Fruit fly (Drosophila melanogaster) whole organism, embryonic: Measurements from ENCODE around the gene CG44261.

Experiments
- CG10543 ChIP-seq: fragments of 200-800 bp; sonication (Bioruptor generic); optimal IDR thresholded peaks from 3 replicates; lab custom pipeline; 2017; ENCODE audit warnings: missing biosample characterization, mild to moderate bottlenecking, missing genetic modification characterization, moderate library complexity
- CG12769 ChIP-seq: fragments of 200-800 bp; sonication (Bioruptor generic); optimal IDR thresholded peaks from 2 replicates; lab custom pipeline; 2019; ENCODE audit warnings: missing biosample characterization, mild to moderate bottlenecking, missing genetic modification characterization, moderate library complexity
- CG14050 ChIP-seq: fragments of 200-800 bp; sonication (Bioruptor generic); IDR thresholded peaks from 3 replicates; pipeline ENCODE4 v1.3.6; 2022; ENCODE audit warnings: missing biosample characterization, missing genetic modification characterization
- CG14667 ChIP-seq: fragments of 200-800 bp; sonication (Bioruptor generic); IDR thresholded peaks from 2 replicates; pipeline ENCODE4 v1.3.6; 2022; ENCODE audit warnings: missing biosample characterization, missing genetic modification characterization
- CG1647 ChIP-seq: fragments of 200-800 bp; sonication (Bioruptor generic); optimal IDR thresholded peaks from 3 replicates; lab custom pipeline; 2016; ENCODE audit warnings: missing biosample characterization, missing genetic modification characterization
- CG18011 ChIP-seq: fragments of 200-800 bp; sonication (Bioruptor generic); optimal IDR thresholded peaks from 2 replicates; lab custom pipeline; 2017; ENCODE audit warnings: missing biosample characterization, missing genetic modification characterization, mild to moderate bottlenecking, moderate library complexity, missing genotype
- CG3407 ChIP-seq: fragments of 200-800 bp; sonication (Bioruptor generic); optimal IDR thresholded peaks from 2 replicates; lab custom pipeline; 2018; ENCODE audit warnings: missing biosample characterization, mild to moderate bottlenecking, missing genetic modification characterization
- CG34376 ChIP-seq: fragments of 200-800 bp; sonication (Bioruptor generic); optimal IDR thresholded peaks from 2 replicates; lab custom pipeline; 2018; ENCODE audit warnings: missing biosample characterization, mild to moderate bottlenecking, missing genetic modification characterization
- CG4360 ChIP-seq: fragments of 200-800 bp; sonication (Bioruptor generic); IDR thresholded peaks from 2 replicates; pipeline ENCODE4 v1.3.6; 2022; ENCODE audit warnings: missing biosample characterization, missing genetic modification characterization
- CG5953 ChIP-seq: fragments of 200-800 bp; sonication (Bioruptor generic); IDR thresholded peaks from 2 replicates; pipeline ENCODE4 v1.3.6; 2022; ENCODE audit warnings: missing biosample characterization, missing genetic modification characterization
- CG6254 ChIP-seq: fragments of 200-800 bp; sonication (Bioruptor generic); optimal IDR thresholded peaks from 3 replicates; lab custom pipeline; 2017; ENCODE audit warnings: mild to moderate bottlenecking, missing biosample characterization, missing genetic modification reagents, missing genetic modification characterization
- CG6272 ChIP-seq: fragments of 200-800 bp; sonication (Bioruptor generic); IDR thresholded peaks from 2 replicates; pipeline ENCODE4 v1.3.6; 2022; ENCODE audit warnings: missing biosample characterization, missing genetic modification characterization
- CG6689 ChIP-seq: fragments of 200-800 bp; sonication (Bioruptor generic); IDR thresholded peaks from 2 replicates; pipeline ENCODE4 v1.3.6; 2022; ENCODE audit warnings: missing biosample characterization, missing genetic modification characterization
- CG6813 ChIP-seq: fragments of 200-800 bp; sonication (Bioruptor generic); optimal IDR thresholded peaks from 2 replicates; lab custom pipeline; 2017; ENCODE audit warnings: missing biosample characterization, missing genetic modification characterization, mild to moderate bottlenecking, moderate library complexity, missing genetic modification reagents
- CG9609 ChIP-seq: fragments of 200-800 bp; sonication (Bioruptor generic); optimal IDR thresholded peaks from 3 replicates; lab custom pipeline; 2016; ENCODE audit warnings: missing biosample characterization, missing genetic modification characterization
- CTCF ChIP-seq: fragments of 200-800 bp; sonication (Bioruptor generic); optimal IDR thresholded peaks from 2 replicates; lab custom pipeline; 2017; ENCODE audit warnings: missing biosample characterization, mild to moderate bottlenecking, missing genetic modification characterization, moderate library complexity
- Deaf1 ChIP-seq: fragments of 200-800 bp; optimal IDR thresholded peaks from 3 replicates; lab custom pipeline; 2019; ENCODE audit warnings: missing biosample characterization, mild to moderate bottlenecking, missing genetic modification characterization, moderate library complexity
- Hey ChIP-seq: fragments of 200-800 bp; sonication (Bioruptor generic); optimal IDR thresholded peaks from 3 replicates; lab custom pipeline; 2018; ENCODE audit warnings: missing biosample characterization, mild to moderate bottlenecking, missing genetic modification characterization
- HmgZ ChIP-seq: fragments of 200-800 bp; sonication (Bioruptor generic); optimal IDR thresholded peaks from 2 replicates; lab custom pipeline; 2018; ENCODE audit warnings: missing biosample characterization, mild to moderate bottlenecking, missing genetic modification characterization
- Hmr ChIP-seq: fragments of 200-800 bp; sonication (Bioruptor generic); optimal IDR thresholded peaks from 3 replicates; lab custom pipeline; 2017; ENCODE audit warnings: mild to moderate bottlenecking, missing biosample characterization, missing genetic modification reagents, missing genetic modification characterization
- Hr78 ChIP-seq, 2 experiments: fragments of 200-800 bp in 1 of 2; fragments of >200 bp in 1 of 2; sonication (Bioruptor generic) in 1 of 2; optimal IDR thresholded peaks; 2 replicates each; lab custom pipeline; 2017 to 2019; ENCODE audit warnings: missing biosample characterization in 2 of 2, missing genetic modification characterization in 2 of 2, mild to moderate bottlenecking in 1 of 2, moderate library complexity in 1 of 2
- Kr ChIP-seq: fragments of 200-800 bp; sonication (Bioruptor generic); optimal IDR thresholded peaks from 2 replicates; lab custom pipeline; 2017; ENCODE audit warnings: missing biosample characterization, mild to moderate bottlenecking, missing genetic modification characterization
- Lpt ChIP-seq: fragments of >200 bp; optimal IDR thresholded peaks from 2 replicates; lab custom pipeline; 2018; ENCODE audit warnings: missing biosample characterization, missing genetic modification characterization
- MBD-R2 ChIP-seq: fragments of 200-800 bp; sonication (Bioruptor generic); IDR thresholded peaks from 2 replicates; pipeline ENCODE4 v1.3.6; 2022; ENCODE audit warnings: missing biosample characterization, missing genetic modification characterization
- Med ChIP-seq: fragments of 200-800 bp; sonication (Bioruptor generic); peaks from one replicate; lab custom pipeline; 2016; ENCODE audit warnings: missing biosample characterization, missing genetic modification characterization, mild to moderate bottlenecking, inconsistent platforms, moderate library complexity
- Pdp1 ChIP-seq, 2 experiments: fragments of 200-800 bp; sonication (Bioruptor generic); optimal IDR thresholded peaks; 3 replicates each; lab custom pipeline; 2016; ENCODE audit warnings: missing biosample characterization in 2 of 2, missing genetic modification characterization in 2 of 2, mild to moderate bottlenecking in 1 of 2, moderate library complexity in 1 of 2
- Ptx1 ChIP-seq: fragments of 200-800 bp; sonication (Bioruptor generic); IDR thresholded peaks from 2 replicates; pipeline ENCODE4 v1.3.6; 2022; ENCODE audit warnings: missing biosample characterization, missing genetic modification characterization
- Sry-β ChIP-seq: fragments of 200-800 bp; sonication (Bioruptor generic); optimal IDR thresholded peaks from 2 replicates; lab custom pipeline; 2018; ENCODE audit warnings: missing biosample characterization, mild to moderate bottlenecking, missing genetic modification characterization, moderate library complexity
- Stat92E ChIP-seq, 3 experiments: fragments of >200 bp in 2 of 3; fragments of 200-800 bp in 1 of 3; sonication (Bioruptor generic) in 1 of 3; optimal IDR thresholded peaks; 2 replicates each; lab custom pipeline; 2017 to 2019; ENCODE audit warnings: missing biosample characterization in 3 of 3, missing genetic modification characterization in 3 of 3, mild to moderate bottlenecking in 1 of 3, moderate library complexity in 1 of 3
- ash1 ChIP-seq: fragments of 200-800 bp; sonication (Bioruptor generic); optimal IDR thresholded peaks from 2 replicates; lab custom pipeline; 2018; ENCODE audit warnings: missing biosample characterization, mild to moderate bottlenecking, missing genetic modification characterization
- bab2 ChIP-seq: fragments of 200-800 bp; sonication (Bioruptor generic); optimal IDR thresholded peaks from 2 replicates; lab custom pipeline; 2016; ENCODE audit warnings: missing biosample characterization, missing genetic modification characterization
- cad ChIP-seq: fragments of >200 bp; optimal IDR thresholded peaks from 2 replicates; lab custom pipeline; 2017; ENCODE audit warnings: missing biosample characterization, missing genetic modification characterization
- caup ChIP-seq: fragments of 200-800 bp; sonication (Bioruptor generic); optimal IDR thresholded peaks from 3 replicates; lab custom pipeline; 2017; ENCODE audit warnings: missing biosample characterization, mild to moderate bottlenecking, missing genetic modification characterization, moderate library complexity; ENCODE audit not compliant: severe bottlenecking
- cwo ChIP-seq: fragments of 200-800 bp; sonication (Bioruptor generic); optimal IDR thresholded peaks from 3 replicates; lab custom pipeline; 2017; ENCODE audit warnings: missing biosample characterization, missing genetic modification characterization, mild to moderate bottlenecking, moderate library complexity, missing genetic modification reagents
- exex ChIP-seq: fragments of 200-800 bp; sonication (Bioruptor generic); optimal IDR thresholded peaks from 4 replicates; lab custom pipeline; 2018; ENCODE audit warnings: missing biosample characterization, mild to moderate bottlenecking, missing genetic modification characterization, moderate library complexity
- gfzf ChIP-seq: fragments of 200-800 bp; sonication (Bioruptor generic); optimal IDR thresholded peaks from 2 replicates; lab custom pipeline; 2016; ENCODE audit warnings: missing biosample characterization, mild to moderate bottlenecking, missing genetic modification characterization, moderate library complexity
- grau ChIP-seq: fragments of 200-800 bp; optimal IDR thresholded peaks from 3 replicates; lab custom pipeline; 2019; ENCODE audit warnings: missing biosample characterization, mild to moderate bottlenecking, missing genetic modification characterization, moderate library complexity
- lbe ChIP-seq: fragments of 200-800 bp; sonication (Bioruptor generic); optimal IDR thresholded peaks from 2 replicates; lab custom pipeline; 2016; ENCODE audit warnings: missing biosample characterization, mild to moderate bottlenecking, missing genetic modification characterization
- lmd ChIP-seq: fragments of 200-800 bp; sonication (Bioruptor generic); IDR thresholded peaks from 2 replicates; pipeline ENCODE4 v1.3.6; 2022; ENCODE audit warnings: missing biosample characterization, missing genetic modification characterization
- lov ChIP-seq, 2 experiments: fragments of 200-800 bp in 1 of 2; fragments of >200 bp in 1 of 2; sonication (Bioruptor generic) in 1 of 2; IDR thresholded peaks in 1 of 2; optimal IDR thresholded peaks in 1 of 2; 2 replicates in 1 of 2; 3 replicates in 1 of 2; pipeline versions ENCODE4 v1.3.6 to Lab custom; 2017 to 2022; ENCODE audit warnings: missing biosample characterization in 1 of 2, missing genetic modification characterization in 1 of 2
- nom ChIP-seq: fragments of 200-800 bp; sonication (Bioruptor generic); optimal IDR thresholded peaks from 2 replicates; lab custom pipeline; 2017; ENCODE audit warnings: missing biosample characterization, missing genetic modification characterization, mild to moderate bottlenecking, moderate library complexity, missing genetic modification reagents
- seq ChIP-seq: fragments of 200-800 bp; sonication (Bioruptor generic); IDR thresholded peaks from 2 replicates; pipeline ENCODE4 v1.3.6; 2022; ENCODE audit warnings: missing biosample characterization, missing genetic modification characterization
- sna ChIP-seq: fragments of 200-800 bp; sonication (Bioruptor generic); IDR thresholded peaks from 2 replicates; pipeline ENCODE4 v1.3.6; 2022; ENCODE audit warnings: missing biosample characterization, missing genetic modification characterization; ENCODE audit not compliant: partially characterized antibody
- sob ChIP-seq: fragments of 200-800 bp; sonication (Bioruptor generic); IDR thresholded peaks from 2 replicates; pipeline ENCODE4 v1.3.6; 2022; ENCODE audit warnings: missing biosample characterization, missing genetic modification characterization
- toy ChIP-seq: fragments of 200-800 bp; sonication (Bioruptor generic); IDR thresholded peaks from 2 replicates; pipeline ENCODE4 v1.3.6; 2022; ENCODE audit warnings: missing biosample characterization, missing genetic modification characterization
- zfh1 ChIP-seq: fragments of 200-800 bp; sonication (Bioruptor generic); IDR thresholded peaks from 3 replicates; pipeline ENCODE4 v1.3.6; 2022; ENCODE audit warnings: missing biosample characterization, missing genetic modification characterization

Gene CG44261

dm6 chr3R:9365893-9366500 lies 42.0 kb downstream of the CG44261 start:
- TF ChIP-seq CG3407 (GFP tag; lab: Kevin White, UChicago) (no peak), nom (GFP tag; lab: Kevin White, UChicago) (peak; percentile 52), zfh1 (no peak), Lpt (GFP tag; lab: Kevin White, UChicago) (no peak), lbe (GFP tag; lab: Kevin White, UChicago) (peak; percentile 12), Kr (GFP tag; lab: Kevin White, UChicago) (no peak), CG34376 (GFP tag; lab: Kevin White, UChicago) (peak; percentile 18), CTCF (no peak), CG9609 (GFP tag; lab: Kevin White, UChicago) (no peak), CG14050 (no peak), lmd (GFP tag; lab: Robert Waterston, UW) (no peak), CG5953 (GFP tag; lab: Robert Waterston, UW) (no peak), exex (tag; lab: Kevin White, UChicago) (peak; percentile 98), CG14667 (GFP tag; lab: Robert Waterston, UW) (no peak), seq (GFP tag; lab: Robert Waterston, UW) (no peak), Hey (no peak), CG4360 (GFP tag; lab: Robert Waterston, UW) (no peak), MBD-R2 (GFP tag; lab: Robert Waterston, UW) (no peak), toy (GFP tag; lab: Robert Waterston, UW) (no peak), Pdp1 (GFP tag; optimal IDR thresholded peaks at IDR 0.05; lab: Kevin White, UChicago) (peak in 1 of 2 experiments; percentile 20), CG6813 (GFP tag; lab: Kevin White, UChicago) (peak; percentile 5), cwo (GFP tag; lab: Kevin White, UChicago) (no peak), Ptx1 (GFP tag; lab: Robert Waterston, UW) (no peak)

DNA sequence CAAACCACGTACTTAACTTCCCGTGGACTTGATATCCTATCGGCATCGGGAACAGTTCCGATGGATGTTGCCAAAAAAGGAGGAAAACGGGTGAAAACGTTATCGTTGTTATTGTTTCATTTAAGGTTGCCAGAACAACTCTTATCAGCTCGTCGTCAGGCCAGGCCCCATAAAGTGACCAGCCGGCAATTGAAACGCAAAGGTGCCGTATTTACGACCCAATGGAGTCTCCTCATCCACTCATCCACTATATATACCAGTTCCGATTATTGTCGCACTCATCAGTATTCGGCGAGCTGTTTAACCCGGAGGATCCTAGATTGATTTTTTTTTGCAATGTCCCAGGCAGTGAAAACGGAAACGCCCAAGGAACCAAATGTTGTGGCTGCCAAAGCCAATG lies 42.8 kb downstream of the CG44261 start, which contains the start of gene Srr:
Gene Srr (plus strand): TSS at position 278 of the 400 bp plus-strand sequence.
- TF ChIP-seq cad (GFP tag; lab: Kevin White, UChicago) (peak; percentile 2), CG10543 (GFP tag; lab: Kevin White, UChicago) (no peak), CG12769 (tag; lab: Kevin White, UChicago) (no peak), CG6254 (no peak), Stat92E (GFP tag; optimal IDR thresholded peaks at IDR 0.05; lab: Kevin White, UChicago) (no peak), bab2 (GFP tag; lab: Kevin White, UChicago) (no peak), HmgZ (tag; lab: Kevin White, UChicago) (no peak), CG6689 (GFP tag; lab: Robert Waterston, UW) (no peak), Med (GFP tag; lab: Kevin White, UChicago) (peak; percentile 16), CG1647 (GFP tag; lab: Kevin White, UChicago) (no peak), CG18011 (GFP tag; lab: Kevin White, UChicago) (no peak)
- TF ChIP-seq, all 482 proteins: peak for 2

DNA sequence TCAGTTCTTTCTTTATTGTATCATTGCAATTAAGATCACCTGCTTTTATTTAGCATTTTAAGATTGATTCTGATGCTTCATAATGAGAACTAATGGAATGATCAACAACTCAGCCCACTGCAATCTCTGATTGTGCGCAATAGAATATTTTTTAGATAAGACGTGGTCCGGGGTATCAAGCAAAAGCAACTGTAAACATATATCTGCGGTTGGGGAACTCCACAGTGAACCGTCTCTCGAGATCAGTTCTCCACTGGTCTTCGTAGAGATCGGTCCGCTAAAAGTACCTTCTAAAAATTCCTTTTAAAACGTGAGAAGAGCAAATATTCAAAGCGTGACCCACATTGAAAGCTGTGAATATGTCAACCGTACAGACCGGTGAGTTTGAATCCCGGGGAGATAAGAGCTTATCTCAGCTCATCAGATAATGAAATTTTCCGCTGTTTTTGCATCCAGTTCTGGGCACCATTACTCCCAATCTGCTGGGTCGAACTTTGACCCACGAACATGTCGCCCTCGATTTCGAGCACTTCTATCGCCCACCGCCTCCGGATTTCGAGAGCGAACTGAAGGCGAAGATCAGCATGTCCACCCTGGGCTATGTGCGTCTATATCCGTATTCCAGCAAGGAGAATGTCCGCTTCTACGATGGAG lies 44.8 kb downstream of the CG44261 start, which contains the start of gene CG18473:
Gene CG18473 (plus strand): TSS at position 240 of the 654 bp plus-strand sequence.
- TF ChIP-seq Sry-β (no peak), ash1 (GFP tag; lab: Kevin White, UChicago) (no peak), Hr78 (GFP tag; optimal IDR thresholded peaks at IDR 0.05; lab: Kevin White, UChicago) (peak in 1 of 2 experiments; percentile 58), grau (tag; lab: Kevin White, UChicago) (no peak), lov (optimal IDR thresholded peaks at IDR 0.05; lab: Kevin White, UChicago) (no peak), lov (GFP tag; IDR thresholded peaks at IDR 0.05; lab: Robert Waterston, UW) (no peak), sna (GFP tag; lab: Robert Waterston, UW) (no peak), sob (GFP tag; lab: Robert Waterston, UW) (peak; percentile 43; the same call in 1 of the 2 replicates), gfzf (no peak), caup (GFP tag; lab: Kevin White, UChicago) (no peak), CG14050 (no peak), CG6272 (GFP tag; lab: Robert Waterston, UW) (no peak), Hmr (no peak), Deaf1 (tag; lab: Kevin White, UChicago) (no peak)
